Fruit fly (Drosophila melanogaster) whole organism, wandering third instar larva: Measurements from ENCODE around the gene CG13096.
A peak's percentile ranks its signal among the peaks of the same experiment; 100 is the strongest.

Source experiments
- Abd-B ChIP-seq: fragments of >200 bp; optimal IDR thresholded peaks from 2 replicates; lab custom pipeline; 2017; ENCODE audit warnings: missing biosample characterization, missing genetic modification characterization
- CG32264 ChIP-seq: fragments of 200-800 bp; sonication (Bioruptor generic); optimal IDR thresholded peaks from 2 replicates; lab custom pipeline; 2016; ENCODE audit warnings: missing biosample characterization, missing genetic modification characterization
- CG9705 ChIP-seq: fragments of 200-800 bp; sonication (Bioruptor generic); optimal IDR thresholded peaks from 2 replicates; lab custom pipeline; 2018; ENCODE audit warnings: missing biosample characterization, mild to moderate bottlenecking, missing genetic modification characterization
- CrebA ChIP-seq: fragments of 200-800 bp; sonication (Bioruptor generic); optimal IDR thresholded peaks from 2 replicates; lab custom pipeline; 2016; ENCODE audit warnings: missing biosample characterization, mild to moderate bottlenecking, missing genetic modification characterization, borderline replicate concordance
- Dfd ChIP-seq: fragments of >200 bp; optimal IDR thresholded peaks from 2 replicates; lab custom pipeline; 2017; ENCODE audit warnings: missing biosample characterization, missing genetic modification characterization
- Dif ChIP-seq: fragments of 200-275, 200-300 bp; sonication (Bioruptor generic); optimal IDR thresholded peaks from 2 replicates; lab custom pipeline; 2018; ENCODE audit warnings: missing biosample characterization, missing genetic modification characterization; ENCODE audit not compliant: partially characterized antibody
- GATAd ChIP-seq: sonication (Bioruptor generic); optimal IDR thresholded peaks from 2 replicates; lab custom pipeline; 2016; ENCODE audit warnings: missing biosample characterization, missing genetic modification characterization
- HLH106 ChIP-seq: fragments of 200-800 bp; optimal IDR thresholded peaks from 3 replicates; lab custom pipeline; 2019; ENCODE audit warnings: missing biosample characterization, mild to moderate bottlenecking, missing genetic modification characterization, moderate library complexity
- Hnf4 ChIP-seq: fragments of 200-800 bp; sonication (Bioruptor generic); optimal IDR thresholded peaks from 2 replicates; lab custom pipeline; 2016; ENCODE audit warnings: missing biosample characterization, mild to moderate bottlenecking, missing genetic modification characterization
- Hr78 ChIP-seq: fragments of >200 bp; optimal IDR thresholded peaks from 2 replicates; lab custom pipeline; 2017; ENCODE audit warnings: missing biosample characterization, missing genetic modification characterization
- Hr83 ChIP-seq: fragments of 200-300 bp; sonication (Bioruptor generic); optimal IDR thresholded peaks from 2 replicates; lab custom pipeline; 2016; ENCODE audit warnings: missing biosample characterization, mild to moderate bottlenecking, missing genetic modification characterization, moderate library complexity; ENCODE audit not compliant: poor library complexity, severe bottlenecking
- Jra ChIP-seq: sonication (Bioruptor generic); optimal IDR thresholded peaks from 2 replicates; lab custom pipeline; 2016; ENCODE audit warnings: missing biosample characterization, missing genetic modification characterization
- Mio ChIP-seq: sonication (Bioruptor generic); optimal IDR thresholded peaks from 2 replicates; lab custom pipeline; 2016; ENCODE audit warnings: missing biosample characterization, missing genetic modification characterization
- Myc ChIP-seq: fragments of >200 bp; optimal IDR thresholded peaks from 2 replicates; lab custom pipeline; 2017
- N ChIP-seq: fragments of >200 bp; optimal IDR thresholded peaks from 2 replicates; lab custom pipeline; 2018; ENCODE audit warnings: missing biosample characterization, missing external identifiers, missing genetic modification characterization
- OdsH ChIP-seq: fragments of 200-800 bp; sonication (Bioruptor generic); optimal IDR thresholded peaks from 2 replicates; lab custom pipeline; 2016; ENCODE audit warnings: missing biosample characterization, mild to moderate bottlenecking, missing genetic modification characterization
- Rel ChIP-seq, 2 experiments: fragments of 200-800 bp; sonication (Bioruptor generic) in 1 of 2; optimal IDR thresholded peaks; 2 replicates in 1 of 2; 3 replicates in 1 of 2; lab custom pipeline; 2016 to 2019; ENCODE audit warnings: mild to moderate bottlenecking in 2 of 2, missing biosample characterization in 2 of 2, missing genetic modification characterization in 2 of 2, moderate library complexity in 1 of 2
- Sp1 ChIP-seq: fragments of 200-800 bp; sonication (Bioruptor generic); optimal IDR thresholded peaks from 3 replicates; lab custom pipeline; 2019; ENCODE audit warnings: missing biosample characterization, mild to moderate bottlenecking, missing genetic modification characterization, moderate library complexity
- Vsx2 ChIP-seq: fragments of 200-300, 225-300 bp; sonication (Bioruptor generic); optimal IDR thresholded peaks from 2 replicates; lab custom pipeline; 2018; ENCODE audit warnings: missing biosample characterization, missing genetic modification characterization; ENCODE audit not compliant: partially characterized antibody
- br ChIP-seq: fragments of 200-800 bp; sonication (Bioruptor generic); optimal IDR thresholded peaks from 2 replicates; lab custom pipeline; 2016; ENCODE audit warnings: missing biosample characterization, missing genetic modification characterization
- brk ChIP-seq: fragments of 200-800 bp; sonication (Bioruptor generic); optimal IDR thresholded peaks from 2 replicates; lab custom pipeline; 2016; ENCODE audit warnings: missing biosample characterization, mild to moderate bottlenecking, missing genetic modification characterization
- dl ChIP-seq, 2 experiments: fragments of 175-275, 200-275 bp in 1 of 2; fragments of 200-275 bp in 1 of 2; sonication (Bioruptor generic); optimal IDR thresholded peaks; lab custom pipeline; 2018; ENCODE audit warnings: mild to moderate bottlenecking in 2 of 2, missing biosample characterization in 2 of 2, missing genetic modification characterization in 2 of 2, moderate library complexity in 2 of 2; ENCODE audit not compliant: partially characterized antibody in 2 of 2, insufficient read depth in 1 of 2
- dmrt93B ChIP-seq: fragments of 200-800 bp; sonication (Bioruptor generic); optimal IDR thresholded peaks from 2 replicates; lab custom pipeline; 2018; ENCODE audit warnings: missing biosample characterization, mild to moderate bottlenecking, missing genetic modification characterization
- dsf ChIP-seq: sonication (Bioruptor generic); optimal IDR thresholded peaks from 2 replicates; lab custom pipeline; 2016; ENCODE audit warnings: missing biosample characterization, missing genetic modification characterization, borderline replicate concordance
- ey ChIP-seq: fragments of 200-800 bp; sonication (Bioruptor generic); optimal IDR thresholded peaks from 2 replicates; lab custom pipeline; 2016; ENCODE audit warnings: missing biosample characterization, missing genetic modification characterization
- foxo ChIP-seq, 2 experiments: fragments of 200-800 bp; sonication (Bioruptor generic); optimal IDR thresholded peaks; 2 replicates in 1 of 2; 3 replicates in 1 of 2; lab custom pipeline; 2016 to 2017; ENCODE audit warnings: missing biosample characterization in 2 of 2, missing genetic modification characterization in 2 of 2
- fru ChIP-seq: fragments of 200-800 bp; sonication (Bioruptor generic); optimal IDR thresholded peaks from 3 replicates; lab custom pipeline; 2016; ENCODE audit warnings: missing biosample characterization, mild to moderate bottlenecking, missing genetic modification characterization
- h ChIP-seq: fragments of 200-800 bp; sonication (Bioruptor generic); optimal IDR thresholded peaks from 3 replicates; lab custom pipeline; 2016; ENCODE audit warnings: missing biosample characterization, mild to moderate bottlenecking, missing genetic modification characterization
- jim ChIP-seq: fragments of 175-275, 200-325 bp; sonication (Bioruptor generic); optimal IDR thresholded peaks from 2 replicates; lab custom pipeline; 2016; ENCODE audit warnings: missing biosample characterization, mild to moderate bottlenecking, missing genetic modification characterization
- lola ChIP-seq: fragments of >200 bp; optimal IDR thresholded peaks from 2 replicates; lab custom pipeline; 2017; ENCODE audit warnings: missing biosample characterization, missing genetic modification characterization
- pan ChIP-seq: fragments of >200 bp; optimal IDR thresholded peaks from 2 replicates; lab custom pipeline; 2017
- psq ChIP-seq: fragments of 200-800 bp; sonication (Bioruptor generic); optimal IDR thresholded peaks from 3 replicates; lab custom pipeline; 2017; ENCODE audit warnings: missing biosample characterization, mild to moderate bottlenecking, missing genetic modification characterization, moderate library complexity
- rgr ChIP-seq: fragments of 200-800 bp; sonication (Bioruptor generic); optimal IDR thresholded peaks from 3 replicates; lab custom pipeline; 2016; ENCODE audit warnings: missing biosample characterization, mild to moderate bottlenecking, missing genetic modification characterization
- sage ChIP-seq: fragments of 200-800 bp; sonication (Bioruptor generic); optimal IDR thresholded peaks from 2 replicates; lab custom pipeline; 2016; ENCODE audit warnings: missing biosample characterization, mild to moderate bottlenecking, missing genetic modification characterization
- sv ChIP-seq: fragments of 200-800 bp; sonication (Bioruptor generic); optimal IDR thresholded peaks from 3 replicates; lab custom pipeline; 2016; ENCODE audit warnings: missing biosample characterization, missing genetic modification characterization
- tai ChIP-seq: sonication (Bioruptor generic); optimal IDR thresholded peaks from 2 replicates; lab custom pipeline; 2016; ENCODE audit warnings: missing biosample characterization, missing genetic modification characterization
- usp ChIP-seq: fragments of >200 bp; optimal IDR thresholded peaks from 2 replicates; lab custom pipeline; 2017; ENCODE audit warnings: missing biosample characterization, missing genetic modification characterization
- woc ChIP-seq: sonication (Bioruptor generic); optimal IDR thresholded peaks from 2 replicates; lab custom pipeline; 2016; ENCODE audit warnings: missing biosample characterization, mild to moderate bottlenecking, missing genetic modification characterization

The CG13096 gene

DNA sequence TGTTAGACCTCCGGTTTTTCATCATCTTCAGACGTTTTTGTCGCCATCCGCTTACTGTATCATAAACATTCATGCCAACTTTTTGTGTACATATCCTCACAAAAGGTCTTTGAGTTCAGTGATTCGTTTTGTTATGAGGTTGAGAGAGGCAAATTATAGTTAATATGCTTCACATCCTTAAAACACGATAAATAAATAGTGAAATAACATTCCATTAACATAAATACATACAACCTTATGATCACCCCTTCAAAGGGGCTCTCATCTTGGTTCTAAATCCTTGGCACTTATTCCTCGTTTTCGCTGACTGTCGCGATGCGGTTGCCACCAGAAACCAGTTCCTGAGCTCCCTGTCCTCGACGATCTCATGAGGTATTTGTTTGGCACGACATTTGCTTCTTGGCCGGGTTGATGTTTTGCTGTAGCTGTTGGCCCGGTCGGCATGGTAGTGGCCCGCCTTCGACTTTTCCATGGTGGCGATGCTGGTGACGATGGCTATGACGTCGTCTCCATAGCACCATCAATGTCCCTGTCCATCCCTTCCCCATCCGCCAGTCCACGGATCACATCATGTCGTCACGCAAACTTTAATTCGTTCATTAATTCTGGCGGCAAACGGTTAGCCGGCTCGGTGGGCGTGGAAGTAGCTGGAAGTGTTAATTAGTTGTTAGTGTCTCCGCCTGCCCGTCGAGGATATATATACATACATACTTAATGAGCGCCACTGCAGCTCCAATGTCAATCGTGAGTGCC lies 42.6 kb downstream of the CG13096 start:
- TF ChIP-seq woc (GFP tag; lab: Kevin White, UChicago): peak; percentile 35
- no peak for TF ChIP-seq lola (GFP tag; lab: Kevin White, UChicago)
- TF ChIP-seq Abd-B (GFP tag; lab: Kevin White, UChicago): no peak
- TF ChIP-seq ey (GFP tag; lab: Kevin White, UChicago): peak; percentile 30
- peak; percentile 40 for TF ChIP-seq h (GFP tag; lab: Kevin White, UChicago)
- no peak for TF ChIP-seq CG9705 (GFP tag; lab: Kevin White, UChicago)
- no peak for TF ChIP-seq Sp1 (GFP tag; lab: Kevin White, UChicago)
- TF ChIP-seq fru (GFP tag; lab: Kevin White, UChicago): peak; percentile 48
- TF ChIP-seq psq: peak; percentile 11
- no peak for TF ChIP-seq Rel (GFP tag; optimal IDR thresholded peaks at IDR 0.05; lab: Kevin White, UChicago)
- TF ChIP-seq Rel (tag; optimal IDR thresholded peaks at IDR 0.05; lab: Kevin White, UChicago): no peak
- peak in 1 of 2 experiments; percentile 52 for TF ChIP-seq foxo (GFP tag; optimal IDR thresholded peaks at IDR 0.05; lab: Kevin White, UChicago)
- no peak for TF ChIP-seq CG32264 (GFP tag; lab: Kevin White, UChicago)
- TF ChIP-seq OdsH (GFP tag; lab: Kevin White, UChicago): peak; percentile 33
- TF ChIP-seq rgr (GFP tag; lab: Kevin White, UChicago): peak; percentile 11
- TF ChIP-seq Hnf4: no peak
- TF ChIP-seq Dfd (GFP tag; lab: Kevin White, UChicago): no peak
- peak; percentile 48 for TF ChIP-seq HLH106 (tag; lab: Kevin White, UChicago)

dm6 chr2L:8466643-8467042 lies 45.0 kb downstream of the CG13096 start, which contains the start of gene dachs:
dachs (plus strand) TSS chr2L:8466817.
- no peak for TF ChIP-seq Hr83 (GFP tag; lab: Kevin White, UChicago)
- no peak for TF ChIP-seq Dif (GFP tag; lab: Kevin White, UChicago)
- TF ChIP-seq Abd-B (GFP tag; lab: Kevin White, UChicago): no peak
- no peak for TF ChIP-seq Dfd (GFP tag; lab: Kevin White, UChicago)
- no peak for TF ChIP-seq lola (GFP tag; lab: Kevin White, UChicago)

- TF ChIP-seq N (GFP tag; lab: Kevin White, UChicago): no peak
- peak; percentile 32 for TF ChIP-seq sage (GFP tag; lab: Kevin White, UChicago)
- TF ChIP-seq tai: peak; percentile 82
- TF ChIP-seq sv (GFP tag; lab: Kevin White, UChicago): peak; percentile 64
- no peak for TF ChIP-seq Abd-B (GFP tag; lab: Kevin White, UChicago)
- TF ChIP-seq Hnf4: peak; percentile 66
- TF ChIP-seq Rel (GFP tag; optimal IDR thresholded peaks at IDR 0.05; lab: Kevin White, UChicago): no peak
- no peak for TF ChIP-seq Rel (tag; optimal IDR thresholded peaks at IDR 0.05; lab: Kevin White, UChicago)
- peak; percentile 66 for TF ChIP-seq Sp1 (GFP tag; lab: Kevin White, UChicago)
- TF ChIP-seq Myc (lab: Kevin White, UChicago): peak; percentile 55
- peak; percentile 78 for TF ChIP-seq h (GFP tag; lab: Kevin White, UChicago)
- no peak for TF ChIP-seq Dfd (GFP tag; lab: Kevin White, UChicago)
- no peak for TF ChIP-seq dl (GFP tag; optimal IDR thresholded peaks at IDR 0.05; lab: Kevin White, UChicago; ENCODE audit: insufficient read depth in 1 of 2, partially characterized antibody in 2 of 2)
- TF ChIP-seq Mio (GFP tag; lab: Kevin White, UChicago): no peak
- peak; percentile 62 for TF ChIP-seq rgr (GFP tag; lab: Kevin White, UChicago)
- TF ChIP-seq dmrt93B: no peak
- no peak for TF ChIP-seq lola (GFP tag; lab: Kevin White, UChicago)
- peak; percentile 15 for TF ChIP-seq dsf (GFP tag; lab: Kevin White, UChicago)
- TF ChIP-seq OdsH (GFP tag; lab: Kevin White, UChicago): peak; percentile 28
- peak; percentile 44 for TF ChIP-seq CG9705 (GFP tag; lab: Kevin White, UChicago)
- TF ChIP-seq Vsx2 (GFP tag; lab: Kevin White, UChicago): no peak
- TF ChIP-seq Dif (GFP tag; lab: Kevin White, UChicago): no peak
- peak; percentile 84 for TF ChIP-seq woc (GFP tag; lab: Kevin White, UChicago)
- TF ChIP-seq HLH106 (tag; lab: Kevin White, UChicago): peak; percentile 64
- peak; percentile 51 for TF ChIP-seq brk (GFP tag; lab: Kevin White, UChicago)
- TF ChIP-seq fru (GFP tag; lab: Kevin White, UChicago): peak; percentile 74
- peak; percentile 40 to 76 for TF ChIP-seq foxo (GFP tag; optimal IDR thresholded peaks at IDR 0.05; lab: Kevin White, UChicago)
- no peak for TF ChIP-seq CrebA (GFP tag; lab: Kevin White, UChicago)
- TF ChIP-seq GATAd (GFP tag; lab: Kevin White, UChicago): no peak
- no peak for TF ChIP-seq usp (GFP tag; lab: Kevin White, UChicago)
- TF ChIP-seq ey (GFP tag; lab: Kevin White, UChicago): peak; percentile 45
- peak; percentile 63 for TF ChIP-seq Jra (GFP tag; lab: Kevin White, UChicago)
- no peak for TF ChIP-seq pan (lab: Kevin White, UChicago)
- no peak for TF ChIP-seq jim (GFP tag; lab: Kevin White, UChicago)
- peak; percentile 40 for TF ChIP-seq Hr83 (GFP tag; lab: Kevin White, UChicago)
- peak; percentile 33 for TF ChIP-seq psq
- TF ChIP-seq br: peak; percentile 28
- no peak for TF ChIP-seq Hr78 (GFP tag; lab: Kevin White, UChicago)
- TF ChIP-seq CG32264 (GFP tag; lab: Kevin White, UChicago): peak; percentile 8
These were observed 47.5 kb downstream of the CG13096 start, which contains the start of gene prg for dm6 chr2L:8464107-8464582. prg (plus strand) TSS chr2L:8464488.
